Worm (Caenorhabditis elegans): Measurements from ENCODE around the gene mnr-1.

DNA sequence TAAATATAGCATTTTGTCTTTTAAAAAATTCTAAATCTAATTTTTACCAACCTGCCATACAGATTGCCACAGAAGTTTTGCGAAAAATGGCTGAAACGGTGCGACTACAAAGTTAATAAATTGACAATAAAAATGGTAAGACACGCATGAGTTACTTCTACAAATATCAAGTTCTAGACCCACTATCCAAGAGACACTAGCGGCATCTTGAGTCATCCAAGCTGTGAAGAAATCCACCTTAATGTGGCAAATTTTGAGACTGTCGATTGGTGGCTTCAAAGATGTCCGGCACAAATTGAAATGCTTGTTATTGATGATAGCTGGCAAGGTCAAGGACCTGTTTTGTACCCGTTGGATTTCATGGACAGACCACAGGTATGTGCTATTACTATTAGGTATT lies 20.1 kb upstream of the mnr-1 start, which contains the start of gene F46B3.16:
- TF ChIP-seq lin-39 (tag; optimal IDR thresholded peaks at IDR 0.05) (no peak), zag-1 (tag; optimal IDR thresholded peaks at IDR 0.05) (no peak), ztf-4 (tag; optimal IDR thresholded peaks at IDR 0.05) (no peak), pha-4 (tag; optimal IDR thresholded peaks at IDR 0.05) (no peak), snpc-4 (tag; optimal IDR thresholded peaks at IDR 0.05) (no peak)
